Fruit fly (Drosophila melanogaster) whole organism, embryonic: ENCODE data around the gene Syx1A.
A peak's percentile ranks its signal among the peaks of the same experiment; 100 is the strongest.

Experiments used
- CG10543 ChIP-seq: fragments of 200-800 bp; sonication (Bioruptor generic); optimal IDR thresholded peaks from 3 replicates; lab custom pipeline; 2017; ENCODE audit warnings: missing biosample characterization, mild to moderate bottlenecking, missing genetic modification characterization, moderate library complexity
- CG11504 ChIP-seq: fragments of 200-800 bp; sonication (Bioruptor generic); optimal IDR thresholded peaks from 3 replicates; lab custom pipeline; 2019; ENCODE audit warnings: missing biosample characterization, mild to moderate bottlenecking, missing genetic modification characterization, moderate library complexity
- CG12104 ChIP-seq: fragments of 200-800 bp; sonication (Bioruptor generic); optimal IDR thresholded peaks from 3 replicates; lab custom pipeline; 2016; ENCODE audit warnings: missing biosample characterization, missing genetic modification characterization
- CG14965 ChIP-seq: fragments of 200-800 bp; sonication (Bioruptor generic); optimal IDR thresholded peaks from 2 replicates; lab custom pipeline; 2016; ENCODE audit warnings: missing biosample characterization, missing genetic modification characterization, borderline replicate concordance
- CG17612 ChIP-seq: fragments of 200-800 bp; sonication (Bioruptor generic); IDR thresholded peaks from 2 replicates; pipeline ENCODE4 v1.3.6; 2022; ENCODE audit warnings: missing biosample characterization, missing genetic modification characterization
- CG1832 ChIP-seq: fragments of 200-800 bp; sonication (Bioruptor generic); optimal IDR thresholded peaks from 2 replicates; lab custom pipeline; 2017; ENCODE audit warnings: missing biosample characterization, mild to moderate bottlenecking, missing genetic modification characterization, inconsistent platforms
- CG18476 ChIP-seq: fragments of 200-800 bp; sonication (Bioruptor generic); optimal IDR thresholded peaks from 2 replicates; lab custom pipeline; 2016; ENCODE audit warnings: missing biosample characterization, mild to moderate bottlenecking, missing genetic modification characterization
- CG33213 ChIP-seq: fragments of 200-800 bp; sonication (Bioruptor generic); optimal IDR thresholded peaks from 3 replicates; lab custom pipeline; 2016; ENCODE audit warnings: missing biosample characterization, missing genetic modification characterization
- CG34224 ChIP-seq: fragments of 200-800 bp; sonication (Bioruptor generic); IDR thresholded peaks from 3 replicates; pipeline ENCODE4 v1.3.6; 2022; ENCODE audit warnings: missing biosample characterization, missing genetic modification characterization; ENCODE audit not compliant: partially characterized antibody
- CG34376 ChIP-seq: fragments of 200-800 bp; sonication (Bioruptor generic); optimal IDR thresholded peaks from 2 replicates; lab custom pipeline; 2018; ENCODE audit warnings: missing biosample characterization, mild to moderate bottlenecking, missing genetic modification characterization
- CG3726 ChIP-seq: fragments of 200-800 bp; sonication (Bioruptor generic); IDR thresholded peaks from 3 replicates; pipeline ENCODE4, ENCODE4 v1.3.6; 2022; ENCODE audit warnings: missing biosample characterization, missing genetic modification characterization
- CG6791 ChIP-seq: fragments of 200-800 bp; sonication (Bioruptor generic); IDR thresholded peaks from 3 replicates; pipeline ENCODE4 v1.3.6; 2022; ENCODE audit warnings: missing biosample characterization, missing genetic modification characterization; ENCODE audit not compliant: partially characterized antibody
- CG7556 ChIP-seq: fragments of 200-800 bp; sonication (Bioruptor generic); optimal IDR thresholded peaks from 2 replicates; lab custom pipeline; 2017; ENCODE audit warnings: missing biosample characterization, mild to moderate bottlenecking, missing genetic modification characterization
- CG7963 ChIP-seq: fragments of 200-800 bp; sonication (Bioruptor generic); IDR thresholded peaks from 3 replicates; pipeline ENCODE4 v1.3.6; 2022; ENCODE audit warnings: missing biosample characterization, missing genetic modification characterization; ENCODE audit not compliant: partially characterized antibody
- CG7987 ChIP-seq: fragments of 200-800 bp; sonication (Bioruptor generic); optimal IDR thresholded peaks from 2 replicates; lab custom pipeline; 2018; ENCODE audit warnings: missing biosample characterization, mild to moderate bottlenecking, missing genetic modification characterization, moderate library complexity
- CG8924 ChIP-seq: fragments of 200-800 bp; optimal IDR thresholded peaks from 3 replicates; lab custom pipeline; 2019; ENCODE audit warnings: missing biosample characterization, mild to moderate bottlenecking, missing genetic modification characterization, moderate library complexity
- CG9609 ChIP-seq: fragments of 200-800 bp; sonication (Bioruptor generic); optimal IDR thresholded peaks from 3 replicates; lab custom pipeline; 2016; ENCODE audit warnings: missing biosample characterization, missing genetic modification characterization
- D19B ChIP-seq: fragments of 200-800 bp; sonication (Bioruptor generic); optimal IDR thresholded peaks from 2 replicates; lab custom pipeline; 2017; ENCODE audit warnings: missing biosample characterization, mild to moderate bottlenecking, missing genetic modification characterization
- Dbx ChIP-seq: fragments of 200-800 bp; sonication (Bioruptor generic); IDR thresholded peaks from 3 replicates; pipeline ENCODE4 v1.3.6; 2022; ENCODE audit warnings: missing biosample characterization, missing genetic modification characterization
- Dip3 ChIP-seq: fragments of 200-800 bp; sonication (Bioruptor generic); optimal IDR thresholded peaks from 3 replicates; lab custom pipeline; 2016; ENCODE audit warnings: missing biosample characterization, missing genetic modification characterization
- Gsc ChIP-seq: fragments of 200-800 bp; sonication (Bioruptor generic); IDR thresholded peaks from 2 replicates; pipeline ENCODE4 v1.3.6; 2022; ENCODE audit warnings: missing biosample characterization, missing genetic modification characterization
- HmgZ ChIP-seq: fragments of 200-800 bp; sonication (Bioruptor generic); optimal IDR thresholded peaks from 2 replicates; lab custom pipeline; 2018; ENCODE audit warnings: missing biosample characterization, mild to moderate bottlenecking, missing genetic modification characterization
- Med ChIP-seq: fragments of 200-800 bp; sonication (Bioruptor generic); peaks from one replicate; lab custom pipeline; 2016; ENCODE audit warnings: missing biosample characterization, missing genetic modification characterization, mild to moderate bottlenecking, inconsistent platforms, moderate library complexity
- Meics ChIP-seq: fragments of 200-800 bp; sonication (Bioruptor generic); optimal IDR thresholded peaks from 2 replicates; lab custom pipeline; 2017; ENCODE audit warnings: missing biosample characterization, mild to moderate bottlenecking, missing genetic modification characterization
- Mes4 ChIP-seq: fragments of 200-800 bp; sonication (Bioruptor generic); optimal IDR thresholded peaks from 2 replicates; lab custom pipeline; 2016; ENCODE audit warnings: missing biosample characterization, missing genetic modification characterization
- Nf-YB ChIP-seq: fragments of 200-800 bp; sonication (Bioruptor generic); optimal IDR thresholded peaks from 3 replicates; lab custom pipeline; 2019; ENCODE audit warnings: missing biosample characterization, mild to moderate bottlenecking, missing genetic modification characterization, moderate library complexity
- Spps ChIP-seq: fragments of 200-800 bp; sonication (Bioruptor generic); optimal IDR thresholded peaks from 2 replicates; lab custom pipeline; 2018; ENCODE audit warnings: missing biosample characterization, mild to moderate bottlenecking, missing genetic modification characterization
- Sry-δ ChIP-seq: fragments of 200-800 bp; sonication (Bioruptor generic); optimal IDR thresholded peaks from 2 replicates; lab custom pipeline; 2016; ENCODE audit warnings: missing biosample characterization, missing genetic modification characterization
- ato ChIP-seq: fragments of 200-800 bp; sonication (Bioruptor generic); IDR thresholded peaks from 2 replicates; pipeline ENCODE4 v1.3.6; 2022; ENCODE audit warnings: missing biosample characterization, missing genetic modification characterization; ENCODE audit not compliant: partially characterized antibody
- bcd ChIP-seq: fragments of 200-800 bp; sonication (Bioruptor generic); optimal IDR thresholded peaks from 2 replicates; lab custom pipeline; 2017; ENCODE audit warnings: missing biosample characterization, mild to moderate bottlenecking, missing genetic modification characterization
- chinmo ChIP-seq: fragments of 200-800 bp; sonication (Bioruptor generic); IDR thresholded peaks from 4 replicates; pipeline ENCODE4 v1.3.6; 2022; ENCODE audit warnings: missing biosample characterization, missing genetic modification characterization; ENCODE audit not compliant: partially characterized antibody
- chn ChIP-seq: fragments of 200-800 bp; sonication (Bioruptor generic); optimal IDR thresholded peaks from 2 replicates; lab custom pipeline; 2016; ENCODE audit warnings: missing biosample characterization, missing genetic modification characterization
- ci ChIP-seq: fragments of 200-800 bp; sonication (Bioruptor generic); IDR thresholded peaks from 3 replicates; pipeline ENCODE4 v1.3.6; 2022; ENCODE audit warnings: missing biosample characterization, missing genetic modification characterization
- cwo ChIP-seq: fragments of 200-800 bp; sonication (Bioruptor generic); optimal IDR thresholded peaks from 3 replicates; lab custom pipeline; 2017; ENCODE audit warnings: missing biosample characterization, missing genetic modification characterization, mild to moderate bottlenecking, moderate library complexity, missing genetic modification reagents
- exex ChIP-seq: fragments of 200-800 bp; sonication (Bioruptor generic); optimal IDR thresholded peaks from 4 replicates; lab custom pipeline; 2018; ENCODE audit warnings: missing biosample characterization, mild to moderate bottlenecking, missing genetic modification characterization, moderate library complexity
- ftz-f1 ChIP-seq: fragments of 200-800 bp; sonication (Bioruptor generic); optimal IDR thresholded peaks from 2 replicates; lab custom pipeline; 2016; ENCODE audit warnings: missing biosample characterization, missing genetic modification characterization
- grn ChIP-seq: fragments of 200-800 bp; sonication (Bioruptor generic); optimal IDR thresholded peaks from 3 replicates; lab custom pipeline; 2017; ENCODE audit warnings: missing biosample characterization, missing genetic modification characterization
- gsb ChIP-seq: fragments of 200-800 bp; sonication (Bioruptor generic); IDR thresholded peaks from 2 replicates; pipeline ENCODE4 v1.3.6; 2022; ENCODE audit warnings: missing biosample characterization, missing genetic modification characterization
- hth ChIP-seq: fragments of >200 bp; optimal IDR thresholded peaks from 2 replicates; lab custom pipeline; 2017; ENCODE audit warnings: inconsistent platforms
- lab ChIP-seq: fragments of 200-800 bp; sonication (Bioruptor generic); optimal IDR thresholded peaks from 3 replicates; lab custom pipeline; 2017; ENCODE audit warnings: missing biosample characterization, missing genetic modification characterization, mild to moderate bottlenecking, moderate library complexity, missing genetic modification reagents
- lilli ChIP-seq: fragments of 200-800 bp; sonication (Bioruptor generic); optimal IDR thresholded peaks from 3 replicates; lab custom pipeline; 2016; ENCODE audit warnings: missing biosample characterization, missing genetic modification characterization
- odd ChIP-seq: fragments of 200-800 bp; sonication (Bioruptor generic); optimal IDR thresholded peaks from 2 replicates; lab custom pipeline; 2017; ENCODE audit warnings: missing biosample characterization, mild to moderate bottlenecking, missing genetic modification characterization
- org-1 ChIP-seq: fragments of 200-800 bp; sonication (Bioruptor generic); optimal IDR thresholded peaks from 2 replicates; lab custom pipeline; 2017; ENCODE audit warnings: missing biosample characterization, missing genetic modification characterization
- rib ChIP-seq: fragments of 200-800 bp; sonication (Bioruptor generic); IDR thresholded peaks from 2 replicates; pipeline ENCODE4 v1.3.6; 2022; ENCODE audit warnings: missing biosample characterization, missing genetic modification characterization
- sisA ChIP-seq: fragments of 200-800 bp; sonication (Bioruptor generic); IDR thresholded peaks from 2 replicates; pipeline ENCODE4 v1.3.6; 2022; ENCODE audit warnings: missing biosample characterization, missing genetic modification characterization
- slp2 ChIP-seq: fragments of 200-800 bp; sonication (Bioruptor generic); optimal IDR thresholded peaks from 2 replicates; lab custom pipeline; 2016; ENCODE audit warnings: missing biosample characterization, missing genetic modification characterization
- sr ChIP-seq: fragments of 200-800 bp; sonication (Bioruptor generic); IDR thresholded peaks from 3 replicates; pipeline ENCODE4 v1.3.6; 2022; ENCODE audit warnings: missing biosample characterization, missing genetic modification characterization
- sug ChIP-seq: fragments of 200-800 bp; optimal IDR thresholded peaks from 2 replicates; lab custom pipeline; 2019; ENCODE audit warnings: missing biosample characterization, mild to moderate bottlenecking, missing genetic modification characterization, moderate library complexity
- ttk ChIP-seq: fragments of 200-800 bp; sonication (Bioruptor generic); IDR thresholded peaks from 2 replicates; pipeline ENCODE4 v2.1.2; 2022; ENCODE audit warnings: missing biosample characterization, missing genetic modification characterization
- zfh1 ChIP-seq: fragments of 200-800 bp; sonication (Bioruptor generic); IDR thresholded peaks from 3 replicates; pipeline ENCODE4 v1.3.6; 2022; ENCODE audit warnings: missing biosample characterization, missing genetic modification characterization

The Syx1A gene

dm6 chr3R:24053506-24054102 lies 52.0 kb downstream of the Syx1A start:
- TF ChIP-seq sr (GFP tag; lab: Robert Waterston, UW) (no peak), CG14965 (no peak), org-1 (no peak), HmgZ (peak; percentile 25), lab (GFP tag; lab: Kevin White, UChicago) (peak; percentile 6), Dip3 (GFP tag; lab: Kevin White, UChicago) (no peak), Gsc (GFP tag; lab: Robert Waterston, UW) (no peak), bcd (GFP tag; lab: Kevin White, UChicago) (no peak), gsb (GFP tag; lab: Robert Waterston, UW) (no peak), exex (tag; lab: Kevin White, UChicago) (peak; percentile 52), hth (lab: Kevin White, UChicago) (no peak), CG34224 (GFP tag; lab: Robert Waterston, UW) (no peak), slp2 (GFP tag; lab: Kevin White, UChicago) (no peak), sisA (GFP tag; lab: Robert Waterston, UW) (no peak), ato (no peak), ttk (no peak), odd (GFP tag; lab: Kevin White, UChicago) (no peak), rib (peak; percentile 22; the same call in 1 of the 2 replicates), sug (tag; lab: Kevin White, UChicago) (peak; percentile 91), grn (peak; percentile 9), CG10543 (GFP tag; lab: Kevin White, UChicago) (peak; percentile 50), Dbx (0 out of 3 replicates have a peak, but pooled peaks have one; percentile 14), CG7987 (GFP tag; lab: Kevin White, UChicago) (no peak), D19B (GFP tag; lab: Kevin White, UChicago) (peak; percentile 18), CG7963 (peak; percentile 39; the same call in 1 of the 3 replicates), ftz-f1 (peak; percentile 29), CG3726 (GFP tag; lab: Robert Waterston, UW) (no peak), CG7556 (no peak), Nf-YB (GFP tag; lab: Kevin White, UChicago) (no peak), CG12104 (GFP tag; lab: Kevin White, UChicago) (no peak), chinmo (0 out of 4 replicates have a peak, but pooled peaks have one; percentile 33), CG8924 (tag; lab: Kevin White, UChicago) (no peak), zfh1 (GFP tag; lab: Robert Waterston, UW) (no peak), CG18476 (GFP tag; lab: Kevin White, UChicago) (no peak), CG6791 (GFP tag; lab: Robert Waterston, UW) (0 out of 3 replicates have a peak, but pooled peaks have one; percentile 21), Mes4 (GFP tag; lab: Kevin White, UChicago) (no peak), CG17612 (GFP tag; lab: Robert Waterston, UW) (no peak), Spps (tag; lab: Kevin White, UChicago) (no peak), Med (GFP tag; lab: Kevin White, UChicago) (peak; percentile 73), Meics (GFP tag; lab: Kevin White, UChicago) (no peak), cwo (GFP tag; lab: Kevin White, UChicago) (peak; percentile 53), CG33213 (GFP tag; lab: Kevin White, UChicago) (no peak), ci (GFP tag; lab: Robert Waterston, UW) (no peak), CG34376 (GFP tag; lab: Kevin White, UChicago) (peak; percentile 39), CG9609 (GFP tag; lab: Kevin White, UChicago) (no peak), Sry-δ (GFP tag; lab: Kevin White, UChicago) (no peak), chn (GFP tag; lab: Kevin White, UChicago) (no peak), lilli (no peak), CG11504 (tag; lab: Kevin White, UChicago) (no peak), CG1832 (GFP tag; lab: Kevin White, UChicago) (no peak)
